Worm (Caenorhabditis elegans): ENCODE results near the gene Y105C5A.508.

The Y105C5A.508 gene

ce11 chrIV:15561223-15561656, 22.5 kb upstream of the Y105C5A.508 start:
- TF ChIP-seq lsy-12 (tag; optimal IDR thresholded peaks at IDR 0.05): no peak
- no peak for TF ChIP-seq zag-1 (tag; optimal IDR thresholded peaks at IDR 0.05)
- TF ChIP-seq ztf-4 (tag; optimal IDR thresholded peaks at IDR 0.05): no peak
- peak; percentile 80 for TF ChIP-seq hmg-11 (tag; optimal IDR thresholded peaks at IDR 0.05)
- peak; percentile 92 for TF ChIP-seq nfya-1 (tag; optimal IDR thresholded peaks at IDR 0.05; ENCODE audit: insufficient read depth)
- TF ChIP-seq pha-4 (tag; optimal IDR thresholded peaks at IDR 0.05): peak; percentile 77
- TF ChIP-seq jun-1 (tag; optimal IDR thresholded peaks at IDR 0.05): peak; percentile 20
- TF ChIP-seq fkh-10 (GFP tag; optimal IDR thresholded peaks at IDR 0.05): peak; percentile 34
- TF ChIP-seq lin-39 (tag; optimal IDR thresholded peaks at IDR 0.05): no peak
- peak; percentile 86 for TF ChIP-seq ceh-28 (tag; optimal IDR thresholded peaks at IDR 0.05)
- no peak for TF ChIP-seq unc-39 (tag; optimal IDR thresholded peaks at IDR 0.05)
- TF ChIP-seq skn-1 (tag; optimal IDR thresholded peaks at IDR 0.05): peak; percentile 65
- no peak for TF ChIP-seq fos-1 (tag; optimal IDR thresholded peaks at IDR 0.05)
- TF ChIP-seq snpc-4 (tag; optimal IDR thresholded peaks at IDR 0.05): peak; percentile 2
- no peak for TF ChIP-seq lin-15B (tag; optimal IDR thresholded peaks at IDR 0.05)

- no peak for TF ChIP-seq nfya-1 (tag; optimal IDR thresholded peaks at IDR 0.05; ENCODE audit: insufficient read depth)
- no peak for TF ChIP-seq pqm-1 (tag; optimal IDR thresholded peaks at IDR 0.05)
- no peak for TF ChIP-seq skn-1 (tag; optimal IDR thresholded peaks at IDR 0.05)
- no peak for TF ChIP-seq aly-2 (tag; optimal IDR thresholded peaks at IDR 0.05)
- TF ChIP-seq elt-2 (tag; optimal IDR thresholded peaks at IDR 0.05): no peak
- no peak for TF ChIP-seq hmg-11 (tag; optimal IDR thresholded peaks at IDR 0.05)
- TF ChIP-seq ceh-28 (tag; optimal IDR thresholded peaks at IDR 0.05): no peak
- no peak for TF ChIP-seq elt-1 (tag; optimal IDR thresholded peaks at IDR 0.05)
- TF ChIP-seq zag-1 (tag; optimal IDR thresholded peaks at IDR 0.05): no peak
- no peak for TF ChIP-seq pha-4 (tag; optimal IDR thresholded peaks at IDR 0.05)
- TF ChIP-seq nhr-77 (tag; optimal IDR thresholded peaks at IDR 0.05): no peak
- no peak for TF ChIP-seq fkh-10 (GFP tag; optimal IDR thresholded peaks at IDR 0.05)
- TF ChIP-seq eor-1 (tag; optimal IDR thresholded peaks at IDR 0.05): no peak
- TF ChIP-seq lin-39 (tag; optimal IDR thresholded peaks at IDR 0.05): no peak
Measured at ce11 chrIV:15564327-15564726, 19.4 kb upstream of the Y105C5A.508 start, which contains the start of gene Y105C5A.1. TSS of gene Y105C5A.1 (minus strand) at chrIV:15564427.

- TF ChIP-seq tbx-2 (tag; optimal IDR thresholded peaks at IDR 0.05) (peak; percentile 77), elt-1 (tag; optimal IDR thresholded peaks at IDR 0.05) (peak; percentile 24), ceh-16 (tag; optimal IDR thresholded peaks at IDR 0.05) (no peak), nhr-76 (tag; optimal IDR thresholded peaks at IDR 0.05) (no peak), hmg-11 (tag; optimal IDR thresholded peaks at IDR 0.05) (peak; percentile 98), jun-1 (tag; optimal IDR thresholded peaks at IDR 0.05) (peak; percentile 83), unc-39 (tag; optimal IDR thresholded peaks at IDR 0.05) (no peak), fkh-10 (GFP tag; optimal IDR thresholded peaks at IDR 0.05) (peak; percentile 8), nhr-12 (tag; optimal IDR thresholded peaks at IDR 0.05) (no peak), nhr-25 (tag; optimal IDR thresholded peaks at IDR 0.05) (peak; percentile 83), mml-1 (tag; optimal IDR thresholded peaks at IDR 0.05) (no peak), nhr-28 (tag; optimal IDR thresholded peaks at IDR 0.05) (no peak), nhr-67 (tag; optimal IDR thresholded peaks at IDR 0.05) (no peak), nfya-1 (tag; optimal IDR thresholded peaks at IDR 0.05; ENCODE audit: insufficient read depth) (peak; percentile 100), sea-2 (GFP tag; optimal IDR thresholded peaks at IDR 0.05) (no peak), elt-3 (tag; optimal IDR thresholded peaks at IDR 0.05) (no peak), ama-1 (optimal IDR thresholded peaks at IDR 0.05) (peak; percentile 7), lin-39 (tag; optimal IDR thresholded peaks at IDR 0.05) (peak; percentile 76), ZK546.5 (tag; optimal IDR thresholded peaks at IDR 0.05) (no peak), nhr-23 (tag; optimal IDR thresholded peaks at IDR 0.05) (peak; percentile 85), nhr-43 (tag; optimal IDR thresholded peaks at IDR 0.05; ENCODE audit: poor library complexity, severe bottlenecking) (peak; percentile 88), ceh-9 (tag; optimal IDR thresholded peaks at IDR 0.05) (no peak), nhr-11 (tag; optimal IDR thresholded peaks at IDR 0.05) (no peak), R02D3.7 (tag; optimal IDR thresholded peaks at IDR 0.05) (peak; percentile 36), egl-27 (tag; optimal IDR thresholded peaks at IDR 0.05) (peak; percentile 17), ztf-11 (tag; optimal IDR thresholded peaks at IDR 0.05) (no peak), egl-5 (tag; optimal IDR thresholded peaks at IDR 0.05) (peak; percentile 85), ceh-82 (tag; optimal IDR thresholded peaks at IDR 0.05) (peak; percentile 7), fos-1 (tag; optimal IDR thresholded peaks at IDR 0.05) (no peak), skn-1 (tag; optimal IDR thresholded peaks at IDR 0.05) (peak; percentile 30), unc-62 (GFP tag; optimal IDR thresholded peaks at IDR 0.05) (peak; percentile 60), lin-15B (tag; optimal IDR thresholded peaks at IDR 0.05) (peak; percentile 68), elt-2 (tag; optimal IDR thresholded peaks at IDR 0.05) (peak; percentile 70), nhr-77 (tag; optimal IDR thresholded peaks at IDR 0.05) (no peak), fkh-2 (tag; optimal IDR thresholded peaks at IDR 0.05) (no peak), nhr-237 (tag; optimal IDR thresholded peaks at IDR 0.05) (no peak), pqm-1 (tag; optimal IDR thresholded peaks at IDR 0.05) (peak; percentile 0), mdl-1 (tag; optimal IDR thresholded peaks at IDR 0.05) (peak; percentile 15), zag-1 (tag; optimal IDR thresholded peaks at IDR 0.05) (peak; percentile 6), daf-12 (tag; optimal IDR thresholded peaks at IDR 0.05) (no peak), snpc-4 (tag; optimal IDR thresholded peaks at IDR 0.05) (peak; percentile 51), eor-1 (tag; optimal IDR thresholded peaks at IDR 0.05) (no peak), aly-2 (tag; optimal IDR thresholded peaks at IDR 0.05) (no peak)
Measured at ce11 chrIV:15570770-15571169, 12.9 kb upstream of the Y105C5A.508 start.
